Worm (Caenorhabditis elegans) whole organism, L1 larva: ENCODE results near the gene htas-1.

Experiments
- C16A3.4 ChIP-seq: fragments of 150-350 bp; optimal IDR thresholded peaks from 2 replicates; lab custom pipeline; 2014; ENCODE audit warnings: missing biosample characterization, missing genetic modification characterization
- F16B12.6 ChIP-seq: fragments of 150-350 bp; optimal IDR thresholded peaks from 2 replicates; lab custom pipeline; 2014; ENCODE audit warnings: missing biosample characterization, missing genetic modification characterization
- alr-1 ChIP-seq: fragments of 200-800 bp; sonication (Bioruptor generic); optimal IDR thresholded peaks from 2 replicates; lab custom pipeline; 2018; ENCODE audit warnings: borderline replicate concordance, mild to moderate bottlenecking, missing genetic modification characterization, missing compliant biosample characterization
- aly-2 ChIP-seq: fragments of 150-350 bp; optimal IDR thresholded peaks from 2 replicates; lab custom pipeline; 2014; ENCODE audit warnings: missing biosample characterization, missing genetic modification characterization
- ama-1 ChIP-seq: fragments of 150-350 bp; optimal IDR thresholded peaks from 2 replicates; lab custom pipeline; 2014
- blmp-1 ChIP-seq: fragments of 150-350 bp; optimal IDR thresholded peaks from 2 replicates; lab custom pipeline; 2014; ENCODE audit warnings: missing biosample characterization, missing genetic modification characterization
- ceh-90 ChIP-seq: sonication (generic microtip); optimal IDR thresholded peaks from 2 replicates; lab custom pipeline; 2016; ENCODE audit warnings: missing genetic modification characterization, missing compliant biosample characterization
- ces-1 ChIP-seq: fragments of 150-350 bp; optimal IDR thresholded peaks from 2 replicates; lab custom pipeline; 2014; ENCODE audit warnings: missing biosample characterization, missing genetic modification reagents, missing genetic modification characterization
- dsc-1 ChIP-seq: sonication (generic microtip); optimal IDR thresholded peaks from 2 replicates; lab custom pipeline; 2016; ENCODE audit warnings: mild to moderate bottlenecking, missing genetic modification characterization, missing compliant biosample characterization
- efl-1 ChIP-seq, 4 experiments: fragments of 150-350 bp; optimal IDR thresholded peaks in 3 of 4; peaks in 1 of 4; 1 replicate in 1 of 4; 2 replicates in 3 of 4; lab custom pipeline; 2014; ENCODE audit warnings: missing biosample characterization in 2 of 4, missing genetic modification characterization in 2 of 4, missing genetic modification reagents in 2 of 4
- egl-13 ChIP-seq: sonication (generic microtip); optimal IDR thresholded peaks from 2 replicates; lab custom pipeline; 2016; ENCODE audit warnings: missing genotype, missing genetic modification reagents, missing genetic modification characterization, missing compliant biosample characterization
- fkh-4 ChIP-seq: sonication (generic microtip); optimal IDR thresholded peaks from 2 replicates; lab custom pipeline; 2016; ENCODE audit warnings: missing compliant biosample characterization, missing genetic modification characterization, borderline replicate concordance
- fkh-8 ChIP-seq: sonication (generic microtip); optimal IDR thresholded peaks from 2 replicates; lab custom pipeline; 2016; ENCODE audit warnings: mild to moderate bottlenecking, missing genetic modification characterization, missing compliant biosample characterization
- grh-1 ChIP-seq: fragments of 200-800 bp; sonication (Bioruptor generic); IDR thresholded peaks from 2 replicates; pipeline ENCODE4 v1.3.6; 2022; ENCODE audit warnings: missing genetic modification reagents, missing genetic modification characterization, missing compliant biosample characterization
- hlh-4 ChIP-seq: sonication (generic microtip); optimal IDR thresholded peaks from 2 replicates; lab custom pipeline; 2016; ENCODE audit warnings: mild to moderate bottlenecking, missing genetic modification characterization, missing compliant biosample characterization
- jun-1 ChIP-seq: fragments of 150-350 bp; optimal IDR thresholded peaks from 2 replicates; lab custom pipeline; 2014; ENCODE audit warnings: missing biosample characterization, missing genetic modification reagents, missing genetic modification characterization
- lin-13 ChIP-seq: fragments of 150-350 bp; optimal IDR thresholded peaks from 2 replicates; lab custom pipeline; 2014; ENCODE audit warnings: missing biosample characterization, missing genetic modification reagents, missing genetic modification characterization
- lin-14 ChIP-seq: fragments of 200-800 bp; sonication (Bioruptor generic); optimal IDR thresholded peaks from 2 replicates; lab custom pipeline; 2018; ENCODE audit warnings: mild to moderate bottlenecking, missing genetic modification characterization, moderate library complexity, missing compliant biosample characterization
- lin-15B ChIP-seq: fragments of 150-350 bp; sonication (generic microtip); optimal IDR thresholded peaks from 3 replicates; lab custom pipeline; 2014; ENCODE audit warnings: missing biosample characterization, missing genetic modification characterization
- lin-39 ChIP-seq: fragments of 150-350 bp; optimal IDR thresholded peaks from 2 replicates; lab custom pipeline; 2014; ENCODE audit warnings: missing biosample characterization, missing genetic modification reagents, missing genetic modification characterization
- lsy-2 ChIP-seq, 2 experiments: fragments of 150-350 bp; optimal IDR thresholded peaks; 2 replicates each; lab custom pipeline; 2014; ENCODE audit warnings: missing biosample characterization in 2 of 2, missing genetic modification characterization in 2 of 2
- mep-1 ChIP-seq: fragments of 150-350 bp; optimal IDR thresholded peaks from 2 replicates; lab custom pipeline; 2014; ENCODE audit warnings: missing biosample characterization, missing genetic modification characterization
- nhr-20 ChIP-seq: sonication (generic microtip); optimal IDR thresholded peaks from 2 replicates; lab custom pipeline; 2016; ENCODE audit warnings: mild to moderate bottlenecking, missing genetic modification characterization, missing compliant biosample characterization
- nhr-28 ChIP-seq: fragments of 150-350 bp; optimal IDR thresholded peaks from 2 replicates; lab custom pipeline; 2014; ENCODE audit warnings: missing biosample characterization, missing genetic modification characterization
- nhr-47 ChIP-seq: sonication (generic microtip); optimal IDR thresholded peaks from 2 replicates; lab custom pipeline; 2016; ENCODE audit warnings: mild to moderate bottlenecking, missing genetic modification characterization, moderate library complexity, missing compliant biosample characterization
- nhr-84 ChIP-seq: sonication (generic microtip); optimal IDR thresholded peaks from 2 replicates; lab custom pipeline; 2017; ENCODE audit warnings: missing biosample characterization, missing genetic modification characterization
- nhr-85 ChIP-seq: sonication (generic microtip); peaks from one replicate; lab custom pipeline; 2016; ENCODE audit warnings: missing genetic modification characterization, inconsistent platforms, missing compliant biosample characterization
- pag-3 ChIP-seq: sonication (generic microtip); optimal IDR thresholded peaks from 2 replicates; lab custom pipeline; 2017; ENCODE audit warnings: missing genetic modification characterization, mild to moderate bottlenecking, missing compliant biosample characterization, antibody characterized with exemption, borderline replicate concordance; ENCODE audit not compliant: insufficient read depth
- pax-3 ChIP-seq: fragments of 200-800 bp; sonication (Bioruptor generic); optimal IDR thresholded peaks from 2 replicates; lab custom pipeline; 2018; ENCODE audit warnings: mild to moderate bottlenecking, missing genetic modification characterization, moderate library complexity, missing compliant biosample characterization
- rnt-1 ChIP-seq: sonication (generic microtip); optimal IDR thresholded peaks from 2 replicates; lab custom pipeline; 2016; ENCODE audit warnings: mild to moderate bottlenecking, missing genetic modification characterization, moderate library complexity, missing compliant biosample characterization
- skn-1 ChIP-seq: fragments of 150-350 bp; optimal IDR thresholded peaks from 2 replicates; lab custom pipeline; 2014; ENCODE audit warnings: missing biosample characterization, missing genetic modification characterization
- snu-23 ChIP-seq: sonication (generic microtip); optimal IDR thresholded peaks from 2 replicates; lab custom pipeline; 2016; ENCODE audit warnings: missing genetic modification characterization, missing compliant biosample characterization
- sox-4 ChIP-seq: sonication (generic microtip); optimal IDR thresholded peaks from 2 replicates; lab custom pipeline; 2016; ENCODE audit warnings: missing genetic modification characterization, missing compliant biosample characterization
- tbx-2 ChIP-seq: sonication (generic microtip); optimal IDR thresholded peaks from 2 replicates; lab custom pipeline; 2016; ENCODE audit warnings: missing genetic modification characterization, missing compliant biosample characterization
- unc-30 ChIP-seq: sonication (generic microtip); optimal IDR thresholded peaks from 2 replicates; lab custom pipeline; 2017; ENCODE audit warnings: missing biosample characterization, missing genetic modification characterization
- unc-86 ChIP-seq: sonication (generic microtip); optimal IDR thresholded peaks from 2 replicates; lab custom pipeline; 2016; ENCODE audit warnings: missing genetic modification characterization, missing compliant biosample characterization
- unc-98 ChIP-seq: fragments of 200-800 bp; sonication (Bioruptor generic); IDR thresholded peaks from 2 replicates; pipeline ENCODE4 v1.3.6; 2022; ENCODE audit warnings: missing genetic modification characterization, missing compliant biosample characterization
- vab-15 ChIP-seq: sonication (generic microtip); optimal IDR thresholded peaks from 2 replicates; lab custom pipeline; 2017; ENCODE audit warnings: missing genotype, mild to moderate bottlenecking, missing genetic modification characterization, missing compliant biosample characterization
- zip-4 ChIP-seq: fragments of 200-800 bp; sonication (Bioruptor generic); optimal IDR thresholded peaks from 2 replicates; lab custom pipeline; 2018; ENCODE audit warnings: mild to moderate bottlenecking, missing genetic modification characterization, moderate library complexity, missing compliant biosample characterization
- ztf-4 ChIP-seq: fragments of 150-350 bp; optimal IDR thresholded peaks from 2 replicates; lab custom pipeline; 2014; ENCODE audit warnings: missing biosample characterization, missing genetic modification characterization

The htas-1 gene

ce11 chrIV:9706704-9707197 is 23.4 kb upstream of the htas-1 start, which contains the start of the genes dcaf-1 and dph-3 (continued):
- TF ChIP-seq blmp-1 (tag; lab: Kevin White, UChicago) (peak; percentile 55), hlh-4 (tag; lab: Kevin White, UChicago) (no peak), lin-14 (GFP tag; lab: Kevin White, UChicago) (no peak), pax-3 (tag; lab: Kevin White, UChicago) (no peak), lin-13 (GFP tag; lab: Kevin White, UChicago) (no peak), pag-3 (tag; lab: Kevin White, UChicago) (no peak), C16A3.4 (tag; lab: Kevin White, UChicago) (peak; percentile 43), aly-2 (tag; lab: Kevin White, UChicago) (no peak), ama-1 (no peak), nhr-20 (tag; lab: Kevin White, UChicago) (peak; percentile 32), fkh-8 (tag; lab: Kevin White, UChicago) (no peak), dsc-1 (tag; lab: Kevin White, UChicago) (no peak), unc-86 (tag; lab: Kevin White, UChicago) (no peak), rnt-1 (tag; lab: Kevin White, UChicago) (no peak), F16B12.6 (tag; lab: Kevin White, UChicago) (peak; percentile 90), lsy-2 (tag; optimal IDR thresholded peaks at IDR 0.05; lab: Kevin White, UChicago) (peak; percentile 96 to 99), snu-23 (GFP tag; lab: Kevin White, UChicago) (peak; percentile 57), nhr-28 (tag; lab: Kevin White, UChicago) (no peak), jun-1 (no peak), nhr-85 (no peak), alr-1 (tag; lab: Kevin White, UChicago) (no peak), unc-98 (no peak), nhr-47 (tag; lab: Kevin White, UChicago) (peak; percentile 36), zip-4 (GFP tag; lab: Kevin White, UChicago) (no peak), skn-1 (tag; lab: Kevin White, UChicago) (peak; percentile 45), vab-15 (tag; lab: Kevin White, UChicago) (no peak), ceh-90 (tag; lab: Kevin White, UChicago) (no peak), efl-1 (optimal IDR thresholded peaks at IDR 0.05; lab: Kevin White, UChicago) (peak; percentile 42 to 55), efl-1 (GFP tag; optimal IDR thresholded peaks at IDR 0.05 in 1 of 2; lab: Kevin White, UChicago) (peak; percentile 55 to 89), ztf-4 (tag; lab: Kevin White, UChicago) (no peak), lin-39 (no peak), sox-4 (tag; lab: Kevin White, UChicago) (no peak)

DNA sequence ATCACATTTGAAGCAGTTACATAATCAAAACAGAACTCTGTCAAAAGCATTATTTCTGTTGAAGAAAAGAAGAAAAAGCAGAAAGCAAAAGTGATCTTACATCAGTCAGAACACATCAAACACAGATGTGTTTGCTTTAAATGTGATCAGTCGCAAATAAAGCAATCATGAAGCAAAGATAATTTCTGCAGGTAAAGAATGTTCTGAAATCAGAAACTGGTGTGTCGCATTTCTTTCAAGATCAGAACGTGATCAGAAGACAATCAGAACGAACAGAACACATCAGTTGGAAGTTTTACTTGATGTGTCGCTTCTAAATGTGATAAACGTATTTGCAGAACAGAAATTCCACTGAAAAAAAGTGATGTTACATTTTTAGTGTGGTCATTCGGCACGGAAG is 15.7 kb upstream of the htas-1 start:
- no peak for TF ChIP-seq C16A3.4 (tag; lab: Kevin White, UChicago)
- no peak for TF ChIP-seq tbx-2 (tag; lab: Kevin White, UChicago)
- TF ChIP-seq sox-4 (tag; lab: Kevin White, UChicago): no peak
- no peak for TF ChIP-seq ces-1 (GFP tag; lab: Kevin White, UChicago)
- no peak for TF ChIP-seq nhr-84 (tag; lab: Kevin White, UChicago)
- no peak for TF ChIP-seq efl-1 (optimal IDR thresholded peaks at IDR 0.05; lab: Kevin White, UChicago)
- TF ChIP-seq efl-1 (GFP tag; optimal IDR thresholded peaks at IDR 0.05 in 1 of 2; lab: Kevin White, UChicago): no peak
- TF ChIP-seq mep-1: no peak
- TF ChIP-seq grh-1 (GFP tag; lab: Robert Waterston, UW): no peak
- TF ChIP-seq unc-30 (tag; lab: Kevin White, UChicago): no peak
- TF ChIP-seq lin-15B (tag; lab: Kevin White, UChicago): no peak
- no peak for TF ChIP-seq egl-13 (tag; lab: Kevin White, UChicago)
- no peak for TF ChIP-seq aly-2 (tag; lab: Kevin White, UChicago)
- no peak for TF ChIP-seq fkh-4 (tag; lab: Kevin White, UChicago)
